Fruit fly (Drosophila melanogaster): ENCODE results near the gene ATPsynE.

ATPsynE gene

dm6 chr3R:14332735-14333134, 6.0 kb downstream of the ATPsynE start (continued):
- TF ChIP-seq Sox102F (GFP tag; optimal IDR thresholded peaks at IDR 0.05) (peak; percentile 40), Atf3 (GFP tag; optimal IDR thresholded peaks at IDR 0.05) (no peak), NfI (GFP tag; optimal IDR thresholded peaks at IDR 0.05) (no peak), emc (GFP tag; optimal IDR thresholded peaks at IDR 0.05) (no peak), sr (GFP tag; IDR thresholded peaks at IDR 0.05) (no peak), CG2199 (GFP tag; IDR thresholded peaks at IDR 0.05) (no peak), CG4854 (GFP tag; optimal IDR thresholded peaks at IDR 0.05) (no peak), CkIIα-i1 (GFP tag; IDR thresholded peaks at IDR 0.05) (no peak), lab (GFP tag; optimal IDR thresholded peaks at IDR 0.05) (no peak), lola (GFP tag; optimal IDR thresholded peaks at IDR 0.05) (peak in 1 of 3 experiments; percentile 13), Lpt (GFP tag; optimal IDR thresholded peaks at IDR 0.05) (no peak), tio (GFP tag; optimal IDR thresholded peaks at IDR 0.05) (no peak), Hr3 (GFP tag; optimal IDR thresholded peaks at IDR 0.05) (no peak), Elba2 (GFP tag; optimal IDR thresholded peaks at IDR 0.05) (no peak), E2f2 (GFP tag; IDR thresholded peaks at IDR 0.05) (no peak), Ssrp (tag; optimal IDR thresholded peaks at IDR 0.05) (peak; percentile 29), ftz-f1 (GFP tag; optimal IDR thresholded peaks at IDR 0.05) (no peak), CG11247 (GFP tag; IDR thresholded peaks at IDR 0.05) (no peak), sisA (GFP tag; IDR thresholded peaks at IDR 0.05) (no peak), Dp (GFP tag; optimal IDR thresholded peaks at IDR 0.05) (no peak), HmgZ (tag; optimal IDR thresholded peaks at IDR 0.05) (no peak), CG14860 (GFP tag; IDR thresholded peaks at IDR 0.05; ENCODE audit: partially characterized antibody) (no peak), psq (GFP tag; optimal IDR thresholded peaks at IDR 0.05) (no peak), CG17359 (tag; optimal IDR thresholded peaks at IDR 0.05) (peak; percentile 33), CG10431 (GFP tag; optimal IDR thresholded peaks at IDR 0.05) (no peak), CG13287 (GFP tag; IDR thresholded peaks at IDR 0.05; ENCODE audit: partially characterized antibody) (no peak), CrebB (tag; optimal IDR thresholded peaks at IDR 0.05) (no peak), org-1 (GFP tag; optimal IDR thresholded peaks at IDR 0.05) (no peak), CG9215 (GFP tag; IDR thresholded peaks at IDR 0.05) (no peak), wor (GFP tag; IDR thresholded peaks at IDR 0.05) (no peak), slou (GFP tag; optimal IDR thresholded peaks at IDR 0.05) (no peak), Taf1 (GFP tag; IDR thresholded peaks at IDR 0.05) (no peak), Sin3A (optimal IDR thresholded peaks at IDR 0.05) (no peak), Neu2 (GFP tag; optimal IDR thresholded peaks at IDR 0.05; ENCODE audit: borderline replicate concordance) (no peak), CG7372 (GFP tag; IDR thresholded peaks at IDR 0.05) (no peak), HLH4C (GFP tag; IDR thresholded peaks at IDR 0.05; ENCODE audit: partially characterized antibody) (no peak), Nf-YC (tag; optimal IDR thresholded peaks at IDR 0.05) (no peak), zfh1 (GFP tag; IDR thresholded peaks at IDR 0.05) (no peak), CG10543 (GFP tag; optimal IDR thresholded peaks at IDR 0.05) (no peak), CG15269 (tag; optimal IDR thresholded peaks at IDR 0.05) (peak; percentile 31), CG6683 (GFP tag; optimal IDR thresholded peaks at IDR 0.05) (no peak), CG2116 (GFP tag; optimal IDR thresholded peaks at IDR 0.05) (no peak), usp (GFP tag; optimal IDR thresholded peaks at IDR 0.05) (no peak), CG7271 (tag; optimal IDR thresholded peaks at IDR 0.05) (no peak), ssp (GFP tag; IDR thresholded peaks at IDR 0.05) (no peak), ash1 (GFP tag; optimal IDR thresholded peaks at IDR 0.05) (no peak), corto (GFP tag; optimal IDR thresholded peaks at IDR 0.05) (no peak), Awh (GFP tag; IDR thresholded peaks at IDR 0.05) (no peak), zf30C (GFP tag; optimal IDR thresholded peaks at IDR 0.05) (no peak), Jarid2 (GFP tag; optimal IDR thresholded peaks at IDR 0.05) (no peak), CG1024 (GFP tag; IDR thresholded peaks at IDR 0.05) (no peak), bsh (GFP tag; optimal IDR thresholded peaks at IDR 0.05) (peak in 1 of 2 experiments; percentile 55)
